Worm (Caenorhabditis elegans) whole organism, young adult: ENCODE results near the gene T24E12.1.

Experiments
- B0019.2 ChIP-seq: fragments of 200-800 bp; sonication (Bioruptor generic); conservative IDR thresholded peaks from 2 replicates; pipeline ENCODE4 v1.3.6; 2022; ENCODE audit warnings: missing genetic modification reagents, missing genetic modification characterization, missing compliant biosample characterization
- C06A6.2 ChIP-seq: fragments of 200-800 bp; sonication (Bioruptor generic); conservative IDR thresholded peaks from 2 replicates; pipeline ENCODE4 v1.3.6; 2022; ENCODE audit warnings: missing genetic modification characterization, missing compliant biosample characterization
- D2030.7 ChIP-seq: fragments of 200-800 bp; sonication (Bioruptor generic); IDR thresholded peaks from 2 replicates; pipeline ENCODE4 v1.3.6; 2022; ENCODE audit warnings: missing genetic modification reagents, missing genetic modification characterization, missing compliant biosample characterization
- F52B5.7 ChIP-seq: sonication (generic microtip); optimal IDR thresholded peaks from 2 replicates; lab custom pipeline; 2016; ENCODE audit warnings: mild to moderate bottlenecking, missing genetic modification characterization, missing compliant biosample characterization
- F55B11.4 ChIP-seq: sonication (generic microtip); optimal IDR thresholded peaks from 2 replicates; lab custom pipeline; 2016; ENCODE audit warnings: missing compliant biosample characterization, missing genetic modification characterization, borderline replicate concordance; ENCODE audit not compliant: insufficient read depth
- F57A8.1 ChIP-seq: fragments of 200-800 bp; sonication (Bioruptor generic); optimal IDR thresholded peaks from 2 replicates; lab custom pipeline; 2018; ENCODE audit warnings: mild to moderate bottlenecking, missing genetic modification characterization, moderate library complexity, missing compliant biosample characterization
- T07F8.4 ChIP-seq: sonication (generic microtip); optimal IDR thresholded peaks from 2 replicates; lab custom pipeline; 2016; ENCODE audit warnings: mild to moderate bottlenecking, missing genetic modification characterization, moderate library complexity, missing compliant biosample characterization
- Y53F4B.3 ChIP-seq: fragments of 200-800 bp; sonication (Bioruptor generic); IDR thresholded peaks from 2 replicates; pipeline ENCODE4 v1.3.6; 2022; ENCODE audit warnings: missing genetic modification reagents, missing genetic modification characterization, missing compliant biosample characterization
- Y53G8AR.9 ChIP-seq: fragments of 200-800 bp; sonication (Bioruptor generic); conservative IDR thresholded peaks from 2 replicates; pipeline ENCODE4 v1.3.6; 2022; ENCODE audit warnings: missing genetic modification reagents, missing genetic modification characterization, missing compliant biosample characterization
- Y56A3A.18 ChIP-seq: fragments of 200-800 bp; sonication (Bioruptor generic); IDR thresholded peaks from 2 replicates; pipeline ENCODE4 v1.3.6; 2022; ENCODE audit warnings: missing genetic modification reagents, missing genetic modification characterization, missing compliant biosample characterization
- Y79H2A.3 ChIP-seq: fragments of 200-800 bp; sonication (Bioruptor generic); conservative IDR thresholded peaks from 2 replicates; pipeline ENCODE4 v1.3.6; 2022; ENCODE audit warnings: missing genetic modification reagents, missing genetic modification characterization, missing compliant biosample characterization
- Y95B8A.8 ChIP-seq: fragments of 200-800 bp; sonication (Bioruptor generic); IDR thresholded peaks from 2 replicates; pipeline ENCODE4 v1.3.6; 2022; ENCODE audit warnings: missing genetic modification reagents, missing genetic modification characterization, missing compliant biosample characterization
- atf-7 ChIP-seq: sonication (generic microtip); optimal IDR thresholded peaks from 2 replicates; lab custom pipeline; 2017; ENCODE audit warnings: mild to moderate bottlenecking, missing genetic modification characterization, missing compliant biosample characterization
- athp-1 ChIP-seq: sonication (generic microtip); optimal IDR thresholded peaks from 2 replicates; lab custom pipeline; 2017; ENCODE audit warnings: mild to moderate bottlenecking, missing genetic modification characterization, missing compliant biosample characterization
- bed-2 ChIP-seq: fragments of 200-800 bp; sonication (Bioruptor generic); IDR thresholded peaks from 2 replicates; pipeline ENCODE4 v1.3.6; 2022; ENCODE audit warnings: missing genetic modification reagents, missing genetic modification characterization, missing compliant biosample characterization
- cebp-1 ChIP-seq, 2 experiments: fragments of 200-800 bp in 1 of 2; sonication (Bioruptor generic) in 1 of 2; sonication (generic microtip) in 1 of 2; IDR thresholded peaks in 1 of 2; optimal IDR thresholded peaks in 1 of 2; 2 replicates each; pipeline versions ENCODE4 v1.3.6 to Lab custom; 2017 to 2022; ENCODE audit warnings: missing compliant biosample characterization in 2 of 2, missing genetic modification characterization in 2 of 2, mild to moderate bottlenecking in 1 of 2, missing genetic modification reagents in 1 of 2, moderate library complexity in 1 of 2
- dox-1 ChIP-seq: fragments of 200-800 bp; sonication (Bioruptor generic); IDR thresholded peaks from 2 replicates; pipeline ENCODE4 v1.3.6; 2022; ENCODE audit warnings: missing genetic modification reagents, missing genetic modification characterization, missing compliant biosample characterization
- dpff-1 ChIP-seq: sonication (generic microtip); optimal IDR thresholded peaks from 2 replicates; lab custom pipeline; 2017; ENCODE audit warnings: mild to moderate bottlenecking, missing genetic modification characterization, missing compliant biosample characterization
- dpl-1 ChIP-seq: fragments of 150-350 bp; optimal IDR thresholded peaks from 2 replicates; lab custom pipeline; 2014; ENCODE audit warnings: missing biosample characterization, missing genetic modification reagents, missing genetic modification characterization
- egl-44 ChIP-seq: fragments of 200-800 bp; sonication (Bioruptor generic); IDR thresholded peaks from 2 replicates; pipeline ENCODE4 v1.3.6; 2022; ENCODE audit warnings: missing genetic modification reagents, missing genetic modification characterization, missing compliant biosample characterization
- ets-4 ChIP-seq: fragments of 200-800 bp; sonication (Bioruptor generic); optimal IDR thresholded peaks from 2 replicates; lab custom pipeline; 2018; ENCODE audit warnings: mild to moderate bottlenecking, missing genetic modification characterization, missing compliant biosample characterization
- hmg-20 ChIP-seq: fragments of 200-800 bp; sonication (Bioruptor generic); IDR thresholded peaks from 2 replicates; pipeline ENCODE4 v1.3.6; 2022; ENCODE audit warnings: missing genetic modification reagents, missing genetic modification characterization, missing compliant biosample characterization
- hrde-1 ChIP-seq: sonication (generic microtip); optimal IDR thresholded peaks from 2 replicates; lab custom pipeline; 2016; ENCODE audit warnings: missing genetic modification characterization, mild to moderate bottlenecking, missing compliant biosample characterization, moderate library complexity, missing genotype, missing genetic modification reagents, borderline replicate concordance
- hsf-1 ChIP-seq: fragments of 200-800 bp; sonication (Bioruptor generic); IDR thresholded peaks from 2 replicates; pipeline ENCODE4 v1.3.6; 2022; ENCODE audit warnings: missing genetic modification reagents, missing genetic modification characterization, missing compliant biosample characterization
- let-526 ChIP-seq: fragments of 200-800 bp; sonication (Bioruptor generic); IDR thresholded peaks from 2 replicates; pipeline ENCODE4 v1.3.6; 2022; ENCODE audit warnings: missing genetic modification reagents, missing genetic modification characterization, missing compliant biosample characterization
- lir-1 ChIP-seq: fragments of 200-800 bp; sonication (Bioruptor generic); conservative IDR thresholded peaks from 2 replicates; pipeline ENCODE4 v1.3.6; 2022; ENCODE audit warnings: missing genetic modification reagents, missing genetic modification characterization, missing compliant biosample characterization
- madf-10 ChIP-seq: sonication (generic microtip); optimal IDR thresholded peaks from 2 replicates; lab custom pipeline; 2016; ENCODE audit warnings: mild to moderate bottlenecking, missing genetic modification characterization, missing compliant biosample characterization
- madf-6 ChIP-seq: fragments of 200-800 bp; sonication (Bioruptor generic); IDR thresholded peaks from 2 replicates; pipeline ENCODE4 v1.3.6; 2022; ENCODE audit warnings: missing genetic modification reagents, missing genetic modification characterization, missing compliant biosample characterization
- mes-4 ChIP-seq: sonication (generic microtip); optimal IDR thresholded peaks from 2 replicates; lab custom pipeline; 2016; ENCODE audit warnings: missing genotype, missing genetic modification characterization, missing compliant biosample characterization
- nhr-27 ChIP-seq: fragments of 200-800 bp; sonication (Bioruptor generic); optimal IDR thresholded peaks from 2 replicates; lab custom pipeline; 2018; ENCODE audit warnings: mild to moderate bottlenecking, missing genetic modification characterization, moderate library complexity, missing compliant biosample characterization
- nhr-90 ChIP-seq: sonication (generic microtip); optimal IDR thresholded peaks from 2 replicates; lab custom pipeline; 2016; ENCODE audit warnings: missing genotype, mild to moderate bottlenecking, missing genetic modification characterization, missing compliant biosample characterization
- rec-8 ChIP-seq, 2 experiments: sonication (generic microtip); optimal IDR thresholded peaks; 2 replicates each; lab custom pipeline; 2016; ENCODE audit warnings: mild to moderate bottlenecking in 2 of 2, missing genetic modification characterization in 2 of 2, missing genetic modification reagents in 2 of 2, missing genotype in 2 of 2, missing biosample characterization in 1 of 2, missing compliant biosample characterization in 1 of 2, moderate library complexity in 1 of 2
- sea-2 ChIP-seq: fragments of 200-800 bp; sonication (Bioruptor generic); IDR thresholded peaks from 2 replicates; pipeline ENCODE4 v1.3.6; 2022; ENCODE audit warnings: missing genetic modification characterization, missing compliant biosample characterization
- snpc-1.3 ChIP-seq: sonication (generic microtip); optimal IDR thresholded peaks from 2 replicates; lab custom pipeline; 2017; ENCODE audit warnings: missing genetic modification characterization, mild to moderate bottlenecking, missing compliant biosample characterization, antibody characterized with exemption, moderate library complexity, missing genotype, missing genetic modification reagents; ENCODE audit not compliant: insufficient read depth
- sptf-2 ChIP-seq: fragments of 200-800 bp; sonication (Bioruptor generic); optimal IDR thresholded peaks from 2 replicates; lab custom pipeline; 2018; ENCODE audit warnings: mild to moderate bottlenecking, missing genetic modification characterization, missing compliant biosample characterization
- tbx-9 ChIP-seq: sonication (generic microtip); optimal IDR thresholded peaks from 2 replicates; lab custom pipeline; 2016; ENCODE audit warnings: borderline replicate concordance, missing genetic modification characterization, inconsistent platforms, missing compliant biosample characterization
- tlf-1 ChIP-seq: fragments of 200-800 bp; sonication (Bioruptor generic); optimal IDR thresholded peaks from 2 replicates; lab custom pipeline; 2018; ENCODE audit warnings: mild to moderate bottlenecking, missing genetic modification characterization, missing compliant biosample characterization
- xnd-1 ChIP-seq: sonication (generic microtip); optimal IDR thresholded peaks from 2 replicates; lab custom pipeline; 2016; ENCODE audit warnings: missing genotype, missing genetic modification reagents, missing genetic modification characterization, missing compliant biosample characterization
- zfh-2 ChIP-seq: fragments of 200-800 bp; sonication (Bioruptor generic); conservative IDR thresholded peaks from 2 replicates; pipeline ENCODE4 v1.3.6; 2022; ENCODE audit warnings: missing genetic modification reagents, missing genetic modification characterization, missing compliant biosample characterization
- ztf-18 ChIP-seq: sonication (generic microtip); optimal IDR thresholded peaks from 2 replicates; lab custom pipeline; 2016; ENCODE audit warnings: missing genotype, mild to moderate bottlenecking, missing genetic modification characterization, missing compliant biosample characterization
- ztf-22 ChIP-seq: fragments of 200-800 bp; sonication (Bioruptor generic); optimal IDR thresholded peaks from 2 replicates; lab custom pipeline; 2018; ENCODE audit warnings: mild to moderate bottlenecking, missing genetic modification characterization, moderate library complexity, missing compliant biosample characterization

Gene T24E12.1

DNA sequence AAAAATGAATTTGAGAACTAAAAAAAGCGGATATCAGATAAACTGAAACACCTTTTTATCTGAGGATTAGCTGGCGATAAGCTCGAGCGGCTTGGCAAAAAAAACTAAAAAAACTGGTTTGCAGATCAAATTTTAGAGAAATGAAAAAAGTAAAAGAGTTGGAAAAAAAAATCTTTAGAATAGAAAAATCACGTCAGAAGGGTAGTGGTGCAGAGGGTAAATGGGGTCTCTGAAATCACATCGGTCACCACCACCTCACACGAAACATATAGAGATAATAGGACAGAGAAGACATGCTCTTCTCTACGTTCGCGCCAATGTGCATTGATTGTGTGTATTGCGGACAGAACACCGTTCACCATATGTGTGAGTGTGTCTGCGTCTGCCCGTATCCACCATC, 4.1 kb upstream of the T24E12.1 start:
- TF ChIP-seq dpff-1 (tag; lab: Kevin White, UChicago) (no peak), athp-1 (tag; lab: Kevin White, UChicago) (no peak), T07F8.4 (no peak), Y56A3A.18 (GFP tag; lab: Robert Waterston, UW) (no peak), lir-1 (GFP tag; lab: Robert Waterston, UW) (no peak), D2030.7 (GFP tag; lab: Robert Waterston, UW) (no peak), madf-10 (tag; lab: Kevin White, UChicago) (no peak), F52B5.7 (no peak), hmg-20 (no peak)

DNA sequence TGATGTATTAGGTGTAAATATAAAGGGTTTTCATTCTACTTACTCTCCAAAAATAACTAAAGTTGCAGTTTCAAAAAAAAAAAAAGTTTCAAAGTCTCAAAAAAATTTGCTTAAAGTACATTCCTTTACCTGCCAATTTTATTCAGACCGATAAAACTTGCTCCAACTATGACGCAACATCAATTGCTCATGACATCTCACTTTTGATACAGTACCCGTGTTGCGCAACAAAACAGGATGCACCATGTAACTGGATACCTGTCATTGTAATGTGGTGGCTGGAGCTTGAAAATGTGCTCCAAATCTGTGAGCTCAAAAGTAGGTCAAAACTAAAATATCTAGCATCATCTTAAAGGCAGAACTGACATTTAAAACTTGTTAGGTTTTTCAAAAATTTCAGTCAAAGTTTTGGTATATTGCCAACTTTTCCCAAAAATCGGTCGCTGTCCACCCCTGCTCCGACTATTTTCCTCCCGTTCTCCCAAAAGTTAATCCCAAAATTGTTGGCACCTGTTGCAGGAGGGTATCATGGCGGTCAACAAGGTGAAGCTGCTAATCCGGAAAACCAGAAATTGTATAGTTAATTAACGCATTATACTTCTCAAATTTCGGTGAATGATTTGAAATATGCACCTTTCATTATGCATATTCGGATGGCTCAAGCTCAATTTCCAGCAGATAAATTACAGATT, 2.9 kb upstream of the T24E12.1 start, which contains the start of gene T24E12.2:
T24E12.2 (plus strand) TSS at position 642 of the 692 bp plus-strand sequence.
- TF ChIP-seq ztf-18 (no peak), xnd-1 (no peak), hrde-1 (no peak), egl-44 (GFP tag; lab: Robert Waterston, UW) (no peak), ets-4 (GFP tag; lab: Kevin White, UChicago) (no peak), cebp-1 (GFP tag; IDR thresholded peaks at IDR 0.05; lab: Robert Waterston, UW) (no peak), cebp-1 (tag; optimal IDR thresholded peaks at IDR 0.05; lab: Kevin White, UChicago) (no peak), Y53G8AR.9 (GFP tag; lab: Robert Waterston, UW) (no peak), let-526 (GFP tag; lab: Robert Waterston, UW) (no peak), rec-8 (tag; optimal IDR thresholded peaks at IDR 0.05; lab: Kevin White, UChicago) (no peak), ztf-22 (GFP tag; lab: Kevin White, UChicago) (no peak)
- TF ChIP-seq, all 124 proteins: peak for 0

DNA sequence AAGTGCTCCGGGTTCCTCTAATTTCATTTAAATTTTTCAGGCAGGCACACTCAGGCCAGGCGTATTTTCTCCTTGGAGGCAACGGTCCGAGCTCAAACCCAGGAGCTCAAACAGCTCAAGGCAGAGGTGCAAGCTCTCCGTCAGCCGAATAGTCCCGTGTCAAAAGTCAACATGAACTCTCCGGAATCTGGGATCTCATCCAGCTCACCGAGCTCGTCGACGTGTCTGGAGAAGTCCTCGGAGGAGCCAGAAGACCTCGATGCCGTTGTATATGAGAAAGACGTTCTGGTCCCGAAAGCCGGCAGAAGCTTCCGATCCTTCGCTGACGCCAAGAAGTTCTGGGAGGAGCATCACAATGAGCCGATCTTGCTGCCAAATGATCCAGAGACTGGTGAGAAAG, 399 bp downstream of the T24E12.1 start:
- peak; percentile 70 for TF ChIP-seq zfh-2
- TF ChIP-seq D2030.7 (GFP tag; lab: Robert Waterston, UW): no peak
- TF ChIP-seq lir-1 (GFP tag; lab: Robert Waterston, UW): no peak
- no peak for TF ChIP-seq sptf-2 (GFP tag; lab: Kevin White, UChicago)
- TF ChIP-seq B0019.2 (GFP tag; lab: Robert Waterston, UW): no peak

DNA sequence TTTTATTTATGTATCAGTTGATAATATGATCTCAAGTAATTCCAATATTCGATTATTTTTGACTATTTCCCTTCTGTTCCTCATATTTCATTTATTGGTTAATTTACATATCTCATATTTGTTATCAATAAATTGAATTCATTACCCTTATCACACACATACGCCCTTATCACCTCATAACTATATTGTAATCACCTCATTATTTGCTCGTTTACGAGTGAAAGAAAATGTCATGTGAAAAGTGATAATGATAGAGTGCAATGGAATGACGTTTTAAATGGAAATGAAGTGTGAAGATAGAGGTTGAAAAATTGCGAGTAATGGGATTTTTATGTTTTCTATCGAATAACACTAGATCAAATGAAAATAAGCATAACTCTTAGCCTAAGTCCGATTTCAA, 1.2 kb downstream of the T24E12.1 start:
- TF ChIP-seq B0019.2 (GFP tag; lab: Robert Waterston, UW): no peak
- 0 out of 2 replicates have a peak, but pooled peaks have one; percentile 34 for TF ChIP-seq dox-1
- no peak for TF ChIP-seq hsf-1 (GFP tag; lab: Robert Waterston, UW)
- no peak for TF ChIP-seq hmg-20
- peak; percentile 95 for TF ChIP-seq ets-4 (GFP tag; lab: Kevin White, UChicago)
- TF ChIP-seq Y53F4B.3: no peak
- no peak for TF ChIP-seq bed-2 (GFP tag; lab: Robert Waterston, UW)
- no peak for TF ChIP-seq nhr-90 (tag; lab: Kevin White, UChicago)
- no peak for TF ChIP-seq snpc-1.3 (tag; lab: Kevin White, UChicago)
- TF ChIP-seq tbx-9 (tag; lab: Kevin White, UChicago): no peak
- TF ChIP-seq madf-10 (tag; lab: Kevin White, UChicago): no peak
- no peak for TF ChIP-seq F57A8.1 (GFP tag; lab: Kevin White, UChicago)
- TF ChIP-seq Y95B8A.8: no peak
- no peak for TF ChIP-seq tlf-1 (GFP tag; lab: Kevin White, UChicago)
- TF ChIP-seq sea-2: no peak
- TF ChIP-seq dpl-1 (GFP tag; lab: Kevin White, UChicago): no peak
- no peak for TF ChIP-seq mes-4 (tag; lab: Kevin White, UChicago)
- peak; percentile 84 for TF ChIP-seq atf-7 (tag; lab: Kevin White, UChicago)
- TF ChIP-seq Y79H2A.3 (GFP tag; lab: Robert Waterston, UW): no peak
- no peak for TF ChIP-seq C06A6.2 (GFP tag; lab: Robert Waterston, UW)
- no peak for TF ChIP-seq nhr-27 (tag; lab: Kevin White, UChicago)
- TF ChIP-seq madf-6 (GFP tag; lab: Robert Waterston, UW): no peak
- TF ChIP-seq Y53G8AR.9 (GFP tag; lab: Robert Waterston, UW): no peak
- no peak for TF ChIP-seq F55B11.4 (tag; lab: Kevin White, UChicago)
- peak; percentile 65 for TF ChIP-seq ztf-22 (GFP tag; lab: Kevin White, UChicago)
